Fruit fly (Drosophila melanogaster) whole organism: ENCODE results near the gene SREBP.

Source experiments
- Dll ChIP-seq: fragments of >200 bp; optimal IDR thresholded peaks from 2 replicates; lab custom pipeline; 2017
- EcR ChIP-seq, 2 experiments: fragments of >200 bp; optimal IDR thresholded peaks; 2 replicates each; lab custom pipeline; 2017; ENCODE audit warnings: missing biosample characterization in 2 of 2, missing genetic modification characterization in 2 of 2, missing genetic modification reagents in 2 of 2
- pan ChIP-seq: fragments of >200 bp; optimal IDR thresholded peaks from 2 replicates; lab custom pipeline; 2017
- psq ChIP-seq: fragments of >200 bp; optimal IDR thresholded peaks from 2 replicates; lab custom pipeline; 2017
- usp ChIP-seq: fragments of >200 bp; optimal IDR thresholded peaks from 2 replicates; lab custom pipeline; 2017; ENCODE audit warnings: missing biosample characterization, missing genetic modification characterization, mixed read lengths

- TF ChIP-seq usp (GFP tag; lab: Kevin White, UChicago) (no peak), Dll (lab: Kevin White, UChicago) (no peak), EcR (GFP tag; optimal IDR thresholded peaks at IDR 0.05; lab: Kevin White, UChicago) (no peak), pan (lab: Kevin White, UChicago) (no peak), psq (no peak)
Measured at dm6 chr3L:19794203-19794802, 568 bp downstream of the SREBP start.
